Fruit fly (Drosophila melanogaster): ENCODE measurements around the gene CG8564.

The CG8564 gene

DNA sequence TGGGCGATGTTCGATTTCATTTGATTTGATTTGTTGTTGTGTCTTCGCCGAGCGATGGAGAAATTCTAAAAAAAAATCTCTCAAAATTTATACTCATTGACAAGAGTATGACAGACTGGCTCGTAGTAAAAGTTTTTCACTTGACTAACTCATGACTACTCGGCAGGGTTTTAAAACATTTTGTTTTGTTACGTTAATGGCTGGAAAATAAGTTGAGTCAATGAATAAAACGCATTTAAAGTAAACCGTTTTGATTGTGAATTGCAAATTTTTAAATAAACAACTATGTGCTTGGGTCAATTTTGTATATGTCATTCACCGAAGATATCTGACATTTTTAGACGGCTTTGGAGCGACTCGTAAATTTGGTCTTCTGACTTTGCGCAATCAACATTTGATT lies 16.4 kb upstream of the CG8564 start, which contains the start of gene CG8560:
Gene CG8560, minus strand, starts transcription at position 101 of the 400 bp plus-strand sequence.
- no peak for TF ChIP-seq CG3032 (tag; optimal IDR thresholded peaks at IDR 0.05)
- TF ChIP-seq cyc (GFP tag; optimal IDR thresholded peaks at IDR 0.05), result no peak
- TF ChIP-seq CG34406 (GFP tag; optimal IDR thresholded peaks at IDR 0.05), result no peak
- TF ChIP-seq OdsH (GFP tag; optimal IDR thresholded peaks at IDR 0.05), result no peak
- TF ChIP-seq Gug (GFP tag; IDR thresholded peaks at IDR 0.05), result no peak
- TF ChIP-seq eg (GFP tag; IDR thresholded peaks at IDR 0.05), result no peak

DNA sequence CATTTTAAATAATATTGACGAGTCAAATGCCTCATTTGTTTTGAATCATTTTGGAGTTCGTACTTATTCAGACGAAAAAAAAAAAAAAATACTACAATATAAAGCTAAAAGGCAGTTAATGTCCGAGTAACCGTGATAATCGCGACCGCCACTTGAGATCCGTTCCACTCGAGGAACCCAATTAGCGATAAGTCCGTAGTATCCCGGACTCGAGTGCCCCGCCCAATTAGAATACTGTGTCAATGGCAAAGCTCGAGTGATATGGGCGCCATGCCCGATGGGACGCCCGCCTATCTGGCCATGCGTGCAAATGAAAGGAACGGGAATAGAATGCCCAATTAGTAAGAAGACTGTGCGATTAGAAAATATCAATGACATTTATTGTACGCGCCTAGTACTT lies 14.3 kb upstream of the CG8564 start:
- TF ChIP-seq net (GFP tag; optimal IDR thresholded peaks at IDR 0.05), result no peak

DNA sequence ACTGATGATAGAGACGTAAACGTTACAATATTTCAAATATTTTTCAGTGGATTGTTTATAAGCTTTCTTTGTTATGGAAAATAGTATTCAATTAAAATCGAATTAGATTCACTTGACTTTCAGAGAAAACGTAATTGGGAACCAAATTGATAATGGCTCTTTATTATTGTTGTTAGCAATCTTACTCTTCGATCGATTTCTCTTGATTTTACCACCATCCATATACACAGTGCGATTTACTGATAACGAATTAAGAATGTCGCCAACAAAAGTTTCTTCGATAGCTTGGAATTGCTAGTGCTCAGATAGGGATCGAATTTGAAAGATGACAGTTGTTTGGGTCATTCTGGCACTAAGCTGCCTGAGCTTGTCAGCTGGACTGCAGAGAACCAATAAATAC lies 12.1 kb upstream of the CG8564 start, which contains the start of gene CG18417:
Gene CG18417, plus strand, starts transcription at position 301 of the 400 bp plus-strand sequence.
- no peak for TF ChIP-seq Blimp-1 (GFP tag; optimal IDR thresholded peaks at IDR 0.05)

DNA sequence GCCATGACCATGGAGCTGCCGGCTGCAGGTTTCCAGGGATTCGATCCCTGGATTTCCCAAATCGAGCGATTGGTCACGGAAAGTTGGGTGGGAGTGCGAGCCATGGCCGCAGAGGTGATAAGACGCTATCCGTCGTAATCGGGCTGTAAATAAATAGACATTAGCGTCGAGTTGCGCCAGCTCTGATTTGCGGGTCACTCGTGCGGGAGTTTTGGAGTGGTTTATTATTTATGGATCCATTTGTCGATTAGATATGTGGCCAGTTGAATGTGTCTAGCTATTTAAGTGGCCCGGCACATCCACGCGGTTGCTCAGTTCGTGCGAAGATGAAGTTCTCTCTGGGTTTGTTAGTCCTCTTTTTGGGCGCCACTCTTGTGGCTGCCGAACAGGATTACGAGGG lies 10.3 kb upstream of the CG8564 start, which contains the start of gene CG8562:
Gene CG8562, plus strand, starts transcription at position 307 of the 400 bp plus-strand sequence.
- no peak for TF ChIP-seq achi (GFP tag; optimal IDR thresholded peaks at IDR 0.05)
- no peak for TF ChIP-seq topi (GFP tag; optimal IDR thresholded peaks at IDR 0.05)
- no peak for TF ChIP-seq OdsH (GFP tag; optimal IDR thresholded peaks at IDR 0.05)
- TF ChIP-seq CG3032 (tag; optimal IDR thresholded peaks at IDR 0.05), result no peak
- no peak for TF ChIP-seq Gug (GFP tag; IDR thresholded peaks at IDR 0.05)
- TF ChIP-seq net (GFP tag; optimal IDR thresholded peaks at IDR 0.05), result no peak
- TF ChIP-seq fkh (GFP tag; optimal IDR thresholded peaks at IDR 0.05), result no peak
- no peak for TF ChIP-seq ss (GFP tag; optimal IDR thresholded peaks at IDR 0.05)
- no peak for TF ChIP-seq Hr4 (GFP tag; optimal IDR thresholded peaks at IDR 0.05)
- TF ChIP-seq CG6792 (GFP tag; optimal IDR thresholded peaks at IDR 0.05), result no peak
- TF ChIP-seq svp (GFP tag), result no peak
- TF ChIP-seq CG6276 (GFP tag; optimal IDR thresholded peaks at IDR 0.05), result no peak

DNA sequence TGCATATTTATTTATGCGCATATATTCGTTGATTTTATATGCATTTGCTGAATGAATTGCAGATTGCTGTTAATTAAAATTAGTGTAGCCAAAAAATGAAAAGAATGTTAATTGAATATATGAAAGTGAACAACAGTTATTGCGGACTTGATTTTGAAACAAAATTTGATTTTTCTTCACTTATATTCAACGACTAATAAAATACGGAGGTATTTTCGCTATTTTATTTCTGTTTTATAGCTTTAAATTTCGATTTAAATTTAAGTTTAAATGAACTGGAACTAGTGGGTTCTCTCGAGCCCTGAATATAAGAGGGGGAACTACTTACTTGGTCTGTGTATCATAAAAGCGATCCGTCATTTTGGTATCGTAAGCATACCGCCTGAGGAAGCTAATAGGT lies 8.3 kb upstream of the CG8564 start, which contains the start of gene CG32379:
Gene CG32379, plus strand, starts transcription at position 301 of the 400 bp plus-strand sequence.
- no peak for TF ChIP-seq Hr4 (GFP tag; optimal IDR thresholded peaks at IDR 0.05)
- TF ChIP-seq Hr39 (GFP tag; optimal IDR thresholded peaks at IDR 0.05), result no peak
- TF ChIP-seq Eip78C (GFP tag), result no peak
- no peak for TF ChIP-seq Eip75B (GFP tag; optimal IDR thresholded peaks at IDR 0.05)
- TF ChIP-seq CG31627 (GFP tag; optimal IDR thresholded peaks at IDR 0.05), result no peak
- TF ChIP-seq CG3032 (tag; optimal IDR thresholded peaks at IDR 0.05), result no peak
- TF ChIP-seq fd85E (GFP tag; optimal IDR thresholded peaks at IDR 0.05), result no peak
- no peak for TF ChIP-seq ss (GFP tag; optimal IDR thresholded peaks at IDR 0.05)
- no peak for TF ChIP-seq vri (GFP tag; optimal IDR thresholded peaks at IDR 0.05)
- no peak for TF ChIP-seq CG16779 (tag; optimal IDR thresholded peaks at IDR 0.05)
- no peak for TF ChIP-seq Met (GFP tag; optimal IDR thresholded peaks at IDR 0.05)

DNA sequence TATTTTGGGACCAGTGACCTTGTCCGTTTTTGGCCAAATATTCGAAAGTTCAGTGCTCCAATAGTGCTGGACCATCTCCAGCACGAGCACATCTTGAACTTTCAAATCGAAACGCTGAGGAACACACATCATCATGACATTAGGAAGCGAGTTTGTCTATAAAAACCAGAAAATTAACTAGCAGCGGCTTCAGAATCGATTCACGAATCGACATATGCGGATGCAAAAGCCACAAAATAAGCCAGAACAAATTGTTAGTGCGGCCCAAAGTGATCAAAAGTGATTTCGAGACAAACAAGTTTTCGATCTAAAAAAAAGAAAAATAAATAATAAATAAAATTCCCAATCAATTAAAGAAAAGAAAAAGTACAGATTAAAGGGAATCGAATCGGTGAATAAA lies 2.7 kb upstream of the CG8564 start, which contains the start of gene CG8563:
Gene CG8563, plus strand, starts transcription at position 301 of the 400 bp plus-strand sequence.
- TF ChIP-seq achi (GFP tag; optimal IDR thresholded peaks at IDR 0.05), result no peak
- no peak for TF ChIP-seq lz (GFP tag; optimal IDR thresholded peaks at IDR 0.05)
- no peak for TF ChIP-seq CG34406 (GFP tag; optimal IDR thresholded peaks at IDR 0.05)
- TF ChIP-seq CG7368 (GFP tag; optimal IDR thresholded peaks at IDR 0.05), result no peak
- no peak for TF ChIP-seq CG15336 (GFP tag; IDR thresholded peaks at IDR 0.05)
- no peak for TF ChIP-seq acj6 (GFP tag; optimal IDR thresholded peaks at IDR 0.05)
- no peak for TF ChIP-seq topi (GFP tag; optimal IDR thresholded peaks at IDR 0.05)
- no peak for TF ChIP-seq Sox15 (GFP tag; optimal IDR thresholded peaks at IDR 0.05)
- TF ChIP-seq Eip75B (GFP tag; optimal IDR thresholded peaks at IDR 0.05), result no peak

DNA sequence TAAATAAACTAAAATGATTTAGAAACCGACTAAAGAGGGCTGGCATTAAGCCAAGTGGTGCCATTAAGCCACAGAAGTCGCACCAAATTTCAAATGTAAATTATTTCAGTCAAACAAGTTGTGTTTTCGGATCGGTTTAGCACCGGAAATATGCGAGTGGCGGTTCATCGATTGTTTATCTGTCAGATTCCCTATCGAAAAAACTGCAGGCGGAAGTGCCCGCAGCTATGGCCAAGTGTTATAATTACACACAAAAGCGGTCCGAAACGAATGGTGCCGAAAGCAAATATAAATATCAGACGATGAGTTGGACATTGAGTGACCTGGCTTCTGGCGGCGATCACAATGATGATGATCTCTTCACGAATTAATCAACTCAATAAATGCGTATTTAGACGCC lies 2.3 kb upstream of the CG8564 start:
- TF ChIP-seq CG32006 (GFP tag; optimal IDR thresholded peaks at IDR 0.05), result no peak
- TF ChIP-seq CG6854 (GFP tag; optimal IDR thresholded peaks at IDR 0.05), result no peak
- TF ChIP-seq CG1621 (tag; optimal IDR thresholded peaks at IDR 0.05), result no peak
- no peak for TF ChIP-seq CG6276 (GFP tag; optimal IDR thresholded peaks at IDR 0.05)
- TF ChIP-seq CG11762 (GFP tag; optimal IDR thresholded peaks at IDR 0.05; ENCODE audit: insufficient read depth), result no peak
- no peak for TF ChIP-seq CG10631 (GFP tag; optimal IDR thresholded peaks at IDR 0.05)
- no peak for TF ChIP-seq Smox (GFP tag; optimal IDR thresholded peaks at IDR 0.05)
- no peak for TF ChIP-seq CG8319 (GFP tag; optimal IDR thresholded peaks at IDR 0.05)
- no peak for TF ChIP-seq fd85E (GFP tag; optimal IDR thresholded peaks at IDR 0.05)
- TF ChIP-seq Eip75B (GFP tag; optimal IDR thresholded peaks at IDR 0.05), result no peak
- TF ChIP-seq fd59A (GFP tag; optimal IDR thresholded peaks at IDR 0.05), result no peak
- TF ChIP-seq CG11294 (GFP tag; IDR thresholded peaks at IDR 0.05), result no peak
